Fruit fly (Drosophila melanogaster) whole organism, embryonic: ENCODE data around the gene Jhbp1.

ENCODE experiments used
- Adf1 ChIP-seq: fragments of 200-800 bp; sonication (Bioruptor generic); IDR thresholded peaks from 2 replicates; pipeline ENCODE4 v1.3.6; 2022; ENCODE audit warnings: missing biosample characterization, missing genetic modification characterization
- B-H2 ChIP-seq: fragments of 200-800 bp; sonication (Bioruptor generic); optimal IDR thresholded peaks from 2 replicates; lab custom pipeline; 2018; ENCODE audit warnings: missing biosample characterization, mild to moderate bottlenecking, missing genetic modification characterization
- CG11695 ChIP-seq: fragments of 200-800 bp; sonication (Bioruptor generic); IDR thresholded peaks from 3 replicates; pipeline ENCODE4 v1.3.6; 2022; ENCODE audit warnings: missing biosample characterization, missing genetic modification characterization
- CG11696 ChIP-seq: fragments of 200-800 bp; sonication (Bioruptor generic); IDR thresholded peaks from 2 replicates; pipeline ENCODE4 v1.3.6; 2022; ENCODE audit warnings: missing biosample characterization, missing genetic modification characterization
- CG12236 ChIP-seq: fragments of 200-800 bp; sonication (Bioruptor generic); optimal IDR thresholded peaks from 2 replicates; lab custom pipeline; 2016; ENCODE audit warnings: missing biosample characterization, missing genetic modification characterization
- CG12942 ChIP-seq: fragments of 200-800 bp; sonication (Bioruptor generic); optimal IDR thresholded peaks from 3 replicates; lab custom pipeline; 2016; ENCODE audit warnings: missing biosample characterization, missing genetic modification characterization
- CG15601 ChIP-seq: fragments of 200-800 bp; sonication (Bioruptor generic); optimal IDR thresholded peaks from 3 replicates; lab custom pipeline; 2019; ENCODE audit warnings: missing biosample characterization, mild to moderate bottlenecking, missing genetic modification characterization, moderate library complexity
- CG16813 ChIP-seq: fragments of 200-800 bp; sonication (Bioruptor generic); IDR thresholded peaks from 3 replicates; pipeline ENCODE4 v1.3.6; 2022; ENCODE audit warnings: missing biosample characterization, missing genetic modification characterization; ENCODE audit not compliant: partially characterized antibody
- CG17612 ChIP-seq: fragments of 200-800 bp; sonication (Bioruptor generic); IDR thresholded peaks from 2 replicates; pipeline ENCODE4 v1.3.6; 2022; ENCODE audit warnings: missing biosample characterization, missing genetic modification characterization
- CG1792 ChIP-seq: fragments of 200-800 bp; sonication (Bioruptor generic); optimal IDR thresholded peaks from 2 replicates; lab custom pipeline; 2016; ENCODE audit warnings: missing biosample characterization, missing genetic modification characterization
- CG18599 ChIP-seq: fragments of 200-800 bp; sonication (Bioruptor generic); optimal IDR thresholded peaks from 3 replicates; lab custom pipeline; 2017; ENCODE audit warnings: missing biosample characterization, missing genetic modification characterization, mild to moderate bottlenecking, moderate library complexity, missing genetic modification reagents
- CG2712 ChIP-seq: fragments of 200-800 bp; optimal IDR thresholded peaks from 3 replicates; lab custom pipeline; 2019; ENCODE audit warnings: missing biosample characterization, mild to moderate bottlenecking, missing genetic modification characterization, moderate library complexity
- CG2875 ChIP-seq: fragments of 200-800 bp; sonication (Bioruptor generic); optimal IDR thresholded peaks from 2 replicates; lab custom pipeline; 2017; ENCODE audit warnings: missing biosample characterization, mild to moderate bottlenecking, missing genetic modification characterization, missing genetic modification reagents
- CG32772 ChIP-seq: fragments of 200-800 bp; sonication (Bioruptor generic); IDR thresholded peaks from 2 replicates; pipeline ENCODE4 v1.3.6; 2022; ENCODE audit warnings: missing biosample characterization, missing genetic modification characterization
- CG6654 ChIP-seq: fragments of 200-800 bp; sonication (Bioruptor generic); optimal IDR thresholded peaks from 2 replicates; lab custom pipeline; 2017; ENCODE audit warnings: missing biosample characterization, mild to moderate bottlenecking, missing genetic modification characterization
- CG7271 ChIP-seq: fragments of 200-800 bp; sonication (Bioruptor generic); optimal IDR thresholded peaks from 2 replicates; lab custom pipeline; 2018; ENCODE audit warnings: missing biosample characterization, mild to moderate bottlenecking, missing genetic modification characterization, moderate library complexity
- CG7928 ChIP-seq: fragments of 200-800 bp; sonication (Bioruptor generic); optimal IDR thresholded peaks from 2 replicates; lab custom pipeline; 2017; ENCODE audit warnings: missing biosample characterization, mild to moderate bottlenecking, missing genetic modification characterization
- CG7987 ChIP-seq: fragments of 200-800 bp; sonication (Bioruptor generic); optimal IDR thresholded peaks from 2 replicates; lab custom pipeline; 2018; ENCODE audit warnings: missing biosample characterization, mild to moderate bottlenecking, missing genetic modification characterization, moderate library complexity
- CG9876 ChIP-seq: fragments of 200-800 bp; sonication (Bioruptor generic); optimal IDR thresholded peaks from 2 replicates; lab custom pipeline; 2016; ENCODE audit warnings: missing biosample characterization, missing genetic modification characterization
- Deaf1 ChIP-seq: fragments of 200-800 bp; optimal IDR thresholded peaks from 3 replicates; lab custom pipeline; 2019; ENCODE audit warnings: missing biosample characterization, mild to moderate bottlenecking, missing genetic modification characterization, moderate library complexity
- Dip3 ChIP-seq: fragments of 200-800 bp; sonication (Bioruptor generic); optimal IDR thresholded peaks from 3 replicates; lab custom pipeline; 2016; ENCODE audit warnings: missing biosample characterization, missing genetic modification characterization
- Fer1 ChIP-seq: fragments of 200-800 bp; sonication (Bioruptor generic); optimal IDR thresholded peaks from 2 replicates; lab custom pipeline; 2017; ENCODE audit warnings: missing biosample characterization, mild to moderate bottlenecking, missing genetic modification characterization
- Hand ChIP-seq: fragments of 200-800 bp; sonication (Bioruptor generic); optimal IDR thresholded peaks from 2 replicates; lab custom pipeline; 2017; ENCODE audit warnings: mild to moderate bottlenecking, missing biosample characterization, missing genetic modification reagents, missing genetic modification characterization
- Hr3 ChIP-seq: fragments of 200-800 bp; sonication (Bioruptor generic); optimal IDR thresholded peaks from 3 replicates; lab custom pipeline; 2016; ENCODE audit warnings: missing biosample characterization, missing genetic modification characterization
- MTF-1 ChIP-seq: fragments of 200-800 bp; sonication (Bioruptor generic); optimal IDR thresholded peaks from 2 replicates; lab custom pipeline; 2018; ENCODE audit warnings: missing biosample characterization, mild to moderate bottlenecking, missing genetic modification characterization, borderline replicate concordance
- NC2β ChIP-seq: fragments of 200-800 bp; sonication (Bioruptor generic); optimal IDR thresholded peaks from 2 replicates; lab custom pipeline; 2016; ENCODE audit warnings: missing biosample characterization, missing genetic modification characterization
- Sin3A ChIP-seq: fragments of >200 bp; optimal IDR thresholded peaks from 2 replicates; lab custom pipeline; 2018
- Taf1 ChIP-seq: fragments of 200-800 bp; sonication (Bioruptor generic); IDR thresholded peaks from 2 replicates; pipeline ENCODE4 v1.3.6; 2022; ENCODE audit warnings: missing biosample characterization, missing genetic modification characterization
- Trl ChIP-seq, 3 experiments: fragments of >200 bp in 2 of 3; fragments of 200-800 bp in 1 of 3; sonication (Bioruptor generic) in 1 of 3; optimal IDR thresholded peaks; 2 replicates in 1 of 3; 3 replicates in 2 of 3; lab custom pipeline; 2016 to 2017; ENCODE audit warnings: missing biosample characterization in 1 of 3, missing genetic modification characterization in 1 of 3
- ac ChIP-seq: fragments of 200-800 bp; sonication (Bioruptor generic); optimal IDR thresholded peaks from 3 replicates; lab custom pipeline; 2017; ENCODE audit warnings: missing biosample characterization, mild to moderate bottlenecking, missing genetic modification characterization
- aop ChIP-seq: fragments of 200-800 bp; sonication (Bioruptor generic); IDR thresholded peaks from 2 replicates; pipeline ENCODE4 v1.3.6; 2022; ENCODE audit warnings: missing biosample characterization, missing genetic modification characterization
- cad ChIP-seq: fragments of >200 bp; optimal IDR thresholded peaks from 2 replicates; lab custom pipeline; 2017; ENCODE audit warnings: missing biosample characterization, missing genetic modification characterization
- ci ChIP-seq: fragments of 200-800 bp; sonication (Bioruptor generic); IDR thresholded peaks from 3 replicates; pipeline ENCODE4 v1.3.6; 2022; ENCODE audit warnings: missing biosample characterization, missing genetic modification characterization
- dimm ChIP-seq: fragments of 200-800 bp; sonication (Bioruptor generic); IDR thresholded peaks from 2 replicates; pipeline ENCODE4 v1.3.6; 2022; ENCODE audit warnings: missing biosample characterization, missing genetic modification characterization
- dpn ChIP-seq, 2 experiments: fragments of 200-800 bp; sonication (Bioruptor generic); optimal IDR thresholded peaks; 3 replicates each; lab custom pipeline; 2016; ENCODE audit warnings: missing biosample characterization in 2 of 2, missing genetic modification characterization in 2 of 2
- fd3F ChIP-seq: fragments of 200-800 bp; sonication (Bioruptor generic); optimal IDR thresholded peaks from 2 replicates; lab custom pipeline; 2018; ENCODE audit warnings: missing biosample characterization, mild to moderate bottlenecking, missing genetic modification characterization, moderate library complexity
- fu2 ChIP-seq: fragments of 200-800 bp; sonication (Bioruptor generic); optimal IDR thresholded peaks from 2 replicates; lab custom pipeline; 2016; ENCODE audit warnings: missing biosample characterization, missing genetic modification characterization
- grn ChIP-seq: fragments of 200-800 bp; sonication (Bioruptor generic); optimal IDR thresholded peaks from 3 replicates; lab custom pipeline; 2017; ENCODE audit warnings: missing biosample characterization, missing genetic modification characterization
- hkb ChIP-seq, 2 experiments: fragments of 200-800 bp in 1 of 2; fragments of >200 bp in 1 of 2; sonication (Bioruptor generic) in 1 of 2; IDR thresholded peaks in 1 of 2; optimal IDR thresholded peaks in 1 of 2; 2 replicates each; pipeline versions ENCODE4 v1.3.6 to Lab custom; 2017 to 2022; ENCODE audit warnings: missing biosample characterization in 1 of 2, missing genetic modification characterization in 1 of 2
- lbe ChIP-seq: fragments of 200-800 bp; sonication (Bioruptor generic); optimal IDR thresholded peaks from 2 replicates; lab custom pipeline; 2016; ENCODE audit warnings: missing biosample characterization, mild to moderate bottlenecking, missing genetic modification characterization
- lilli ChIP-seq: fragments of 200-800 bp; sonication (Bioruptor generic); optimal IDR thresholded peaks from 3 replicates; lab custom pipeline; 2016; ENCODE audit warnings: missing biosample characterization, missing genetic modification characterization
- nerfin-1 ChIP-seq: fragments of 200-800 bp; sonication (Bioruptor generic); optimal IDR thresholded peaks from 3 replicates; lab custom pipeline; 2019; ENCODE audit warnings: missing biosample characterization, mild to moderate bottlenecking, missing genetic modification characterization, moderate library complexity
- peb ChIP-seq: fragments of 200-800 bp; sonication (Bioruptor generic); IDR thresholded peaks from 2 replicates; pipeline ENCODE4 v1.3.6; 2022; ENCODE audit warnings: missing biosample characterization, missing genetic modification characterization
- phol ChIP-seq: fragments of 200-800 bp; sonication (Bioruptor generic); optimal IDR thresholded peaks from 3 replicates; lab custom pipeline; 2018; ENCODE audit warnings: missing biosample characterization, mild to moderate bottlenecking, missing genetic modification characterization, moderate library complexity
- run ChIP-seq: fragments of 200-800 bp; sonication (Bioruptor generic); optimal IDR thresholded peaks from 3 replicates; lab custom pipeline; 2018; ENCODE audit warnings: missing biosample characterization, mild to moderate bottlenecking, missing genetic modification characterization
- sens ChIP-seq: fragments of 200-800 bp; sonication (Bioruptor generic); peaks from one replicate; lab custom pipeline; 2016; ENCODE audit warnings: missing biosample characterization, missing genetic modification characterization
- tin ChIP-seq: fragments of 200-800 bp; sonication (Bioruptor generic); optimal IDR thresholded peaks from 3 replicates; lab custom pipeline; 2016; ENCODE audit warnings: missing biosample characterization, missing genetic modification characterization
- ttk ChIP-seq: fragments of 200-800 bp; sonication (Bioruptor generic); IDR thresholded peaks from 2 replicates; pipeline ENCODE4 v2.1.2; 2022; ENCODE audit warnings: missing biosample characterization, missing genetic modification characterization
- tup ChIP-seq: fragments of 200-800 bp; sonication (Bioruptor generic); optimal IDR thresholded peaks from 2 replicates; lab custom pipeline; 2016; ENCODE audit warnings: missing biosample characterization, mild to moderate bottlenecking, missing genetic modification characterization, moderate library complexity
- unpg ChIP-seq: fragments of 200-800 bp; sonication (Bioruptor generic); optimal IDR thresholded peaks from 3 replicates; lab custom pipeline; 2018; ENCODE audit warnings: missing biosample characterization, mild to moderate bottlenecking, missing genetic modification characterization, moderate library complexity
- z ChIP-seq: fragments of 200-800 bp; sonication (Bioruptor generic); IDR thresholded peaks from 3 replicates; pipeline ENCODE4 v1.3.6; 2022; ENCODE audit warnings: missing biosample characterization, missing genetic modification characterization

The Jhbp1 gene

dm6 chr3R:4952571-4952929 is 12.7 kb upstream of the Jhbp1 start, which contains the start of gene Ubc6 (continued):
- peak; percentile 69 for TF ChIP-seq CG2712
- peak; percentile 6 for TF ChIP-seq cad
- TF ChIP-seq tup (GFP tag; lab: Kevin White, UChicago), result no peak
- peak; percentile 51 for TF ChIP-seq CG7928
- peak; percentile 31 for TF ChIP-seq Deaf1
- peak; percentile 38 for TF ChIP-seq unpg (GFP tag; lab: Kevin White, UChicago)
- TF ChIP-seq Hand (GFP tag; lab: Kevin White, UChicago), result no peak
- TF ChIP-seq peb (GFP tag; lab: Robert Waterston, UW), result no peak
- TF ChIP-seq dpn (GFP tag; optimal IDR thresholded peaks at IDR 0.05; lab: Kevin White, UChicago), result peak; percentile 70 to 84
- peak; percentile 65 for TF ChIP-seq grn (GFP tag; lab: Kevin White, UChicago)
- TF ChIP-seq CG9876 (GFP tag; lab: Kevin White, UChicago), result peak; percentile 76
- TF ChIP-seq ac (GFP tag; lab: Kevin White, UChicago), result no peak
- peak; percentile 80 for TF ChIP-seq hkb (optimal IDR thresholded peaks at IDR 0.05; lab: Kevin White, UChicago)
- no peak for TF ChIP-seq hkb (GFP tag; IDR thresholded peaks at IDR 0.05; lab: Robert Waterston, UW)
- peak; percentile 2 for TF ChIP-seq lbe (GFP tag; lab: Kevin White, UChicago)
- no peak for TF ChIP-seq dimm
- TF ChIP-seq MTF-1, result no peak
- peak; percentile 74 for TF ChIP-seq lilli (GFP tag; lab: Kevin White, UChicago)
- no peak for TF ChIP-seq aop (GFP tag; lab: Robert Waterston, UW)
- no peak for TF ChIP-seq Trl (optimal IDR thresholded peaks at IDR 0.05; lab: Kevin White, UChicago)
- TF ChIP-seq Trl (GFP tag; optimal IDR thresholded peaks at IDR 0.05; lab: Kevin White, UChicago), result peak; percentile 77
- no peak for TF ChIP-seq CG16813 (GFP tag; lab: Robert Waterston, UW)
- TF ChIP-seq CG7271 (tag; lab: Kevin White, UChicago), result no peak
- TF ChIP-seq CG17612 (GFP tag; lab: Robert Waterston, UW), result no peak
- peak; percentile 6 for TF ChIP-seq fd3F (GFP tag; lab: Kevin White, UChicago)
- no peak for TF ChIP-seq ttk (GFP tag; lab: Robert Waterston, UW)
- TF ChIP-seq CG6654 (GFP tag; lab: Kevin White, UChicago), result no peak
- no peak for TF ChIP-seq CG11695
- TF ChIP-seq CG32772 (GFP tag; lab: Robert Waterston, UW), result no peak
- no peak for TF ChIP-seq Adf1 (GFP tag; lab: Robert Waterston, UW)
- peak; percentile 63 for TF ChIP-seq CG15601 (tag; lab: Kevin White, UChicago)
- no peak for TF ChIP-seq z
- no peak for TF ChIP-seq run (tag; lab: Kevin White, UChicago)
- TF ChIP-seq ci (GFP tag; lab: Robert Waterston, UW), result no peak
- TF ChIP-seq CG2875 (GFP tag; lab: Kevin White, UChicago), result peak; percentile 52
- TF ChIP-seq CG1792 (GFP tag; lab: Kevin White, UChicago), result peak; percentile 38
- TF ChIP-seq CG11696, result no peak
- peak; percentile 43 for TF ChIP-seq nerfin-1
- TF ChIP-seq CG18599 (GFP tag; lab: Kevin White, UChicago), result peak; percentile 59
- peak; percentile 87 for TF ChIP-seq Hr3 (GFP tag; lab: Kevin White, UChicago)
- no peak for TF ChIP-seq Taf1 (GFP tag; lab: Robert Waterston, UW)
- TF ChIP-seq CG12942, result peak; percentile 47
- TF ChIP-seq CG12236, result peak; percentile 49
- TF ChIP-seq Fer1 (GFP tag; lab: Kevin White, UChicago), result peak; percentile 32
- peak; percentile 73 for TF ChIP-seq phol (tag; lab: Kevin White, UChicago)
- peak; percentile 85 for TF ChIP-seq sens (GFP tag; lab: Kevin White, UChicago)
- peak; percentile 49 for TF ChIP-seq CG7987 (GFP tag; lab: Kevin White, UChicago)
- TF ChIP-seq Sin3A (lab: Kevin White, UChicago), result peak; percentile 88
- peak; percentile 72 for TF ChIP-seq Dip3 (GFP tag; lab: Kevin White, UChicago)
- peak; percentile 69 for TF ChIP-seq fu2
- peak; percentile 76 for TF ChIP-seq tin (GFP tag; lab: Kevin White, UChicago)
- peak; percentile 64 for TF ChIP-seq B-H2
- TF ChIP-seq NC2β (GFP tag; lab: Kevin White, UChicago), result peak; percentile 72
